Fruit fly (Drosophila melanogaster): ENCODE results near the gene TotC.

The TotC gene

dm6 chr3R:20850395-20851039 is 22.3 kb upstream of the TotC start, which contains the start of gene RpS30 (continued):
- TF ChIP-seq Dip2 (GFP tag; IDR thresholded peaks at IDR 0.05) (no peak), Sry-β (GFP tag; optimal IDR thresholded peaks at IDR 0.05) (no peak), CG8924 (tag; optimal IDR thresholded peaks at IDR 0.05) (peak; percentile 46), Spps (tag; optimal IDR thresholded peaks at IDR 0.05) (peak; percentile 36), Dref (GFP tag; IDR thresholded peaks at IDR 0.05) (peak; percentile 100), CG14050 (GFP tag; IDR thresholded peaks at IDR 0.05) (no peak), tap (tag; optimal IDR thresholded peaks at IDR 0.05) (no peak), Doc3 (GFP tag; IDR thresholded peaks at IDR 0.05; ENCODE audit: partially characterized antibody) (peak; percentile 93), E2f2 (GFP tag; IDR thresholded peaks at IDR 0.05) (peak; percentile 61), CHES-1-like (GFP tag; optimal IDR thresholded peaks at IDR 0.05) (peak; percentile 57), hb (GFP tag; IDR thresholded peaks at IDR 0.05; ENCODE audit: partially characterized antibody) (peak; percentile 96), nau (GFP tag; optimal IDR thresholded peaks at IDR 0.05) (peak; percentile 2), Scr (GFP tag; IDR thresholded peaks at IDR 0.05; ENCODE audit: partially characterized antibody) (peak; percentile 95), CG12299 (tag; optimal IDR thresholded peaks at IDR 0.05) (no peak), CG8388 (GFP tag; optimal IDR thresholded peaks at IDR 0.05) (no peak), tin (GFP tag; optimal IDR thresholded peaks at IDR 0.05) (no peak), CG3847 (GFP tag; IDR thresholded peaks at IDR 0.05) (peak; percentile 71), trem (tag; optimal IDR thresholded peaks at IDR 0.05) (peak; percentile 87), az2 (GFP tag; optimal IDR thresholded peaks at IDR 0.05) (no peak), CG31441 (GFP tag; IDR thresholded peaks at IDR 0.05) (peak; percentile 49), CTCF (GFP tag; optimal IDR thresholded peaks at IDR 0.05) (peak; percentile 41), gro (GFP tag; optimal IDR thresholded peaks at IDR 0.05) (peak; percentile 70), CG4328 (GFP tag; optimal IDR thresholded peaks at IDR 0.05) (no peak), pros (GFP tag; optimal IDR thresholded peaks at IDR 0.05) (no peak), phol (tag; optimal IDR thresholded peaks at IDR 0.05) (peak; percentile 100), CG11723 (GFP tag; optimal IDR thresholded peaks at IDR 0.05) (no peak), CG14014 (GFP tag; IDR thresholded peaks at IDR 0.05) (no peak), Sox102F (GFP tag; optimal IDR thresholded peaks at IDR 0.05) (no peak), lbe (GFP tag; optimal IDR thresholded peaks at IDR 0.05) (peak; percentile 45), Awh (GFP tag; IDR thresholded peaks at IDR 0.05) (no peak), CG15073 (GFP tag; optimal IDR thresholded peaks at IDR 0.05) (no peak), lmd (GFP tag; IDR thresholded peaks at IDR 0.05) (no peak; the same call in 1 of the 2 replicates), Rx (GFP tag; IDR thresholded peaks at IDR 0.05) (no peak), twi (tag; optimal IDR thresholded peaks at IDR 0.05) (peak; percentile 38), slou (GFP tag; optimal IDR thresholded peaks at IDR 0.05) (no peak), CG10959 (GFP tag; IDR thresholded peaks at IDR 0.05) (no peak), ranshi (GFP tag; IDR thresholded peaks at IDR 0.05) (peak; percentile 52; the same call in 1 of the 2 replicates), CoRest (tag; optimal IDR thresholded peaks at IDR 0.05) (peak; percentile 68), CG5245 (GFP tag; optimal IDR thresholded peaks at IDR 0.05) (peak; percentile 35), CG7372 (GFP tag; IDR thresholded peaks at IDR 0.05) (no peak), sob (GFP tag; IDR thresholded peaks at IDR 0.05) (peak; percentile 69), Trl (optimal IDR thresholded peaks at IDR 0.05) (no peak), Trl (GFP tag; optimal IDR thresholded peaks at IDR 0.05) (peak; percentile 48), Ravus (GFP tag; IDR thresholded peaks at IDR 0.05) (no peak), CG17359 (tag; optimal IDR thresholded peaks at IDR 0.05) (peak; percentile 28), ci (GFP tag; IDR thresholded peaks at IDR 0.05) (peak; percentile 42; the same call in 2 of the 3 replicates), CG1233 (GFP tag; optimal IDR thresholded peaks at IDR 0.05) (peak; percentile 16), CG7928 (GFP tag; optimal IDR thresholded peaks at IDR 0.05) (peak; percentile 84), CG15479 (GFP tag; optimal IDR thresholded peaks at IDR 0.05) (peak; percentile 89), caup (GFP tag; optimal IDR thresholded peaks at IDR 0.05; ENCODE audit: severe bottlenecking) (peak; percentile 42), CG6683 (GFP tag; optimal IDR thresholded peaks at IDR 0.05) (no peak)

All from whole organism, embryonic.